Worm (Caenorhabditis elegans): ENCODE data around the gene R10H10.3.

Gene R10H10.3

ce11 chrIV:10413828-10414227 is 25.5 kb downstream of the R10H10.3 start, which contains the start of gene R10H10.7:
Gene R10H10.7, minus strand, starts transcription at chrIV:10413928.
- TF ChIP-seq rbr-2 (tag; optimal IDR thresholded peaks at IDR 0.05) (no peak), aha-1 (tag) (peak; percentile 26)

DNA sequence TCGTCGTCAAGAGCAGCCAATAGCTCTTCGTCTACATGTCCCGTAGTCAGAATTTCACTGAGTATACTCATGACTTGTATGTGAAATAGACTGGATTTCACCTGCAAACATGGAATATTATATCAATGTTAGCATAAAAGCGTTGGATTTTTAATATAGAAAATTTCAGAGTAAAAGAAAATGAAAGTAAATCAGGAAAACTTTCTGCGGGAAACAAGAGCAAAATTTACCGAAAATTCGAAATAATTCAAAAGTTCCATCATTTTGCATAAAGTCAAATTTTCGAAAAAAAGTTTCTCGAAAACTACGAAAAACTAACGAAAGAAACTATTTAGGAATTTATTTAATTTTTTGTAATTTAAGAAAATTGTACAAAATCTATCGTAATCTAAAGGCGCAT is 29.5 kb downstream of the R10H10.3 start, which contains the start of gene F13B12.6:
Gene F13B12.6 (minus strand): TSS at position 101 of the 400 bp plus-strand sequence.
- TF ChIP-seq ceh-62 (tag; optimal IDR thresholded peaks at IDR 0.05) (no peak), F26F4.8 (GFP tag; conservative IDR thresholded peaks at IDR 0.05) (no peak), zfp-3 (GFP tag; conservative IDR thresholded peaks at IDR 0.05) (no peak), dmd-9 (GFP tag; IDR thresholded peaks at IDR 0.05) (no peak), hlh-30 (tag; optimal IDR thresholded peaks at IDR 0.05; ENCODE audit: insufficient read depth) (no peak), set-16 (GFP tag; IDR thresholded peaks at IDR 0.05) (no peak), nhr-237 (tag; optimal IDR thresholded peaks at IDR 0.05) (no peak), lsy-2 (tag; optimal IDR thresholded peaks at IDR 0.05) (no peak), dpl-1 (GFP tag; optimal IDR thresholded peaks at IDR 0.05) (no peak), ztf-11 (tag; optimal IDR thresholded peaks at IDR 0.05) (no peak), F44E2.7 (GFP tag; IDR thresholded peaks at IDR 0.05) (no peak), lin-13 (GFP tag; optimal IDR thresholded peaks at IDR 0.05) (no peak), mdl-1 (tag; optimal IDR thresholded peaks at IDR 0.05) (no peak), ama-1 (optimal IDR thresholded peaks at IDR 0.05) (no peak)

DNA sequence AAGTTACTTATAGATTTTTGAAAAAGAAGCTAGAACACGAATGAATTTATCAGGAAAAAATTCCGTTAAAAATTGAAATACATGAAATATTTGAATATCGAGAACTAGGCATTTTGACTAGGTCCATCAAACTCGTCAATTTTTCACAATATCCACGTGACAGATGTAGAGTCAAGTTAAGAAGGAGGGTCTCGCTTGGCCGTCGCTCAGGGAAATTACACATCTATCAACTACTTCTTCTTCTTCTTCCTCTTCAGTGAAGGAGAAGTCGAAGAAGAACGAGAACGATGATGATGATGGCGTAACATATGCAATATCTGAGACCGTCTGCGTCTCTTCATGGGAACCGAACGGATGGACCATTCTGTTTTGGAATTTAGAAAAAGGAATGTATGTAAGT is 31.6 kb downstream of the R10H10.3 start:
- no peak for TF ChIP-seq F49E8.2 (tag; optimal IDR thresholded peaks at IDR 0.05; ENCODE audit: borderline replicate concordance)
- TF ChIP-seq unc-62 (GFP tag; optimal IDR thresholded peaks at IDR 0.05 in 1 of 2): peak in 1 of 2 experiments; percentile 85
- no peak for TF ChIP-seq unc-62 (tag; optimal IDR thresholded peaks at IDR 0.05)
- TF ChIP-seq ZK546.5 (tag; optimal IDR thresholded peaks at IDR 0.05): no peak
- TF ChIP-seq dmd-8 (GFP tag; IDR thresholded peaks at IDR 0.05): no peak
- peak; percentile 16 for TF ChIP-seq hlh-30 (tag; optimal IDR thresholded peaks at IDR 0.05; ENCODE audit: insufficient read depth)

DNA sequence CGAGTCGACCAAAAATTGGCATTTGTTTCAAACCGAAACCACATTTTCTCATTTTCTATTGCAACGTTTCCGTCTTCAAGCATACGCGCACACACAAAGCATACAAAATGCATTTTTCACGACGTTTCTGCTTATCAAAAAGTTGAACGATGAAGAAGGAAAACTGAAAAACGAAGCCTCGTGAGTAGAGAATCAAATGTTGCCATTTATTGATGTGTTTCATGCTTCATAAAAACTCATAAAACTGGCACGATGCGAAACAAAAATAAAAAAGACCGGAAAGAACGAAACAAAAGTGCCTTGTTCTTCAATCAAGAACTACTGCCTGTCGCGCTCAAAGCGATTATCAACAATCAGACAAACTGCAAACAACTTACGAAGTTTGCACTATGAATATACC is 32.1 kb downstream of the R10H10.3 start:
- no peak for TF ChIP-seq gei-8 (GFP tag; optimal IDR thresholded peaks at IDR 0.05)
- TF ChIP-seq ceh-44 (GFP tag; IDR thresholded peaks at IDR 0.05): no peak
- peak; percentile 29 for TF ChIP-seq hlh-11 (tag; optimal IDR thresholded peaks at IDR 0.05)
- peak; percentile 1 for TF ChIP-seq nhr-6 (tag; optimal IDR thresholded peaks at IDR 0.05)
- peak; percentile 67 for TF ChIP-seq nhr-28 (tag; optimal IDR thresholded peaks at IDR 0.05)
- TF ChIP-seq pqm-1 (tag; optimal IDR thresholded peaks at IDR 0.05): peak; percentile 14
- TF ChIP-seq dmd-6 (GFP tag; IDR thresholded peaks at IDR 0.05): peak; percentile 57
- TF ChIP-seq mxl-3 (GFP tag; optimal IDR thresholded peaks at IDR 0.05): peak; percentile 36
- TF ChIP-seq nhr-237 (tag; optimal IDR thresholded peaks at IDR 0.05): no peak
- peak; percentile 22 for TF ChIP-seq dve-1 (tag; optimal IDR thresholded peaks at IDR 0.05; ENCODE audit: insufficient read depth)
- TF ChIP-seq daf-16 (GFP tag; optimal IDR thresholded peaks at IDR 0.05): no peak
- peak; percentile 76 for TF ChIP-seq daf-16 (tag; optimal IDR thresholded peaks at IDR 0.05)
- peak; percentile 71 for TF ChIP-seq php-3 (GFP tag; IDR thresholded peaks at IDR 0.05)

ce11 chrIV:10421256-10421655 is 33.0 kb downstream of the R10H10.3 start:
- peak; percentile 10 for TF ChIP-seq dve-1 (tag; optimal IDR thresholded peaks at IDR 0.05; ENCODE audit: insufficient read depth)
- no peak for TF ChIP-seq nhr-237 (tag; optimal IDR thresholded peaks at IDR 0.05)
- TF ChIP-seq unc-130 (GFP tag; optimal IDR thresholded peaks at IDR 0.05): no peak
- peak; percentile 17 for TF ChIP-seq hlh-30 (tag; optimal IDR thresholded peaks at IDR 0.05; ENCODE audit: insufficient read depth)
- peak; percentile 70 for TF ChIP-seq mxl-3 (GFP tag; optimal IDR thresholded peaks at IDR 0.05)
- TF ChIP-seq mes-2 (tag; optimal IDR thresholded peaks at IDR 0.05; ENCODE audit: poor library complexity, severe bottlenecking): peak; percentile 28
- TF ChIP-seq ZK337.2 (GFP tag; IDR thresholded peaks at IDR 0.05): no peak
- no peak for TF ChIP-seq spr-1 (tag; optimal IDR thresholded peaks at IDR 0.05)
- TF ChIP-seq Y5F2A.4 (GFP tag; optimal IDR thresholded peaks at IDR 0.05): no peak
- TF ChIP-seq nhr-28 (tag; optimal IDR thresholded peaks at IDR 0.05): peak; percentile 49
- no peak for TF ChIP-seq D1046.2 (GFP tag; IDR thresholded peaks at IDR 0.05)
- TF ChIP-seq lin-39 (tag; optimal IDR thresholded peaks at IDR 0.05): no peak
- TF ChIP-seq nhr-25 (tag; optimal IDR thresholded peaks at IDR 0.05; ENCODE audit: borderline replicate concordance, insufficient read depth): no peak
- peak; percentile 84 for TF ChIP-seq aha-1 (tag)
- no peak for TF ChIP-seq fkh-10 (GFP tag; optimal IDR thresholded peaks at IDR 0.05)
- no peak for TF ChIP-seq mxl-2 (GFP tag; conservative IDR thresholded peaks at IDR 0.05)
- no peak for TF ChIP-seq lin-13 (GFP tag; optimal IDR thresholded peaks at IDR 0.05)
- TF ChIP-seq ceh-62 (tag; optimal IDR thresholded peaks at IDR 0.05): no peak
- no peak for TF ChIP-seq madf-5 (GFP tag; IDR thresholded peaks at IDR 0.05)

Measured in whole organism, L4 larva.